Worm (Caenorhabditis elegans): Measurements from ENCODE around the gene nhr-153.

nhr-153 gene

ce11 chrV:12084216-12084615 lies 19.8 kb upstream of the nhr-153 start, which contains the start of gene R07B7.8:
R07B7.8 (minus strand) TSS chrV:12084316.
- TF ChIP-seq unc-39 (tag; optimal IDR thresholded peaks at IDR 0.05) (no peak), flh-1 (GFP tag; optimal IDR thresholded peaks at IDR 0.05) (no peak), sptf-1 (tag; optimal IDR thresholded peaks at IDR 0.05) (no peak), tbx-8 (GFP tag; optimal IDR thresholded peaks at IDR 0.05) (no peak)

DNA sequence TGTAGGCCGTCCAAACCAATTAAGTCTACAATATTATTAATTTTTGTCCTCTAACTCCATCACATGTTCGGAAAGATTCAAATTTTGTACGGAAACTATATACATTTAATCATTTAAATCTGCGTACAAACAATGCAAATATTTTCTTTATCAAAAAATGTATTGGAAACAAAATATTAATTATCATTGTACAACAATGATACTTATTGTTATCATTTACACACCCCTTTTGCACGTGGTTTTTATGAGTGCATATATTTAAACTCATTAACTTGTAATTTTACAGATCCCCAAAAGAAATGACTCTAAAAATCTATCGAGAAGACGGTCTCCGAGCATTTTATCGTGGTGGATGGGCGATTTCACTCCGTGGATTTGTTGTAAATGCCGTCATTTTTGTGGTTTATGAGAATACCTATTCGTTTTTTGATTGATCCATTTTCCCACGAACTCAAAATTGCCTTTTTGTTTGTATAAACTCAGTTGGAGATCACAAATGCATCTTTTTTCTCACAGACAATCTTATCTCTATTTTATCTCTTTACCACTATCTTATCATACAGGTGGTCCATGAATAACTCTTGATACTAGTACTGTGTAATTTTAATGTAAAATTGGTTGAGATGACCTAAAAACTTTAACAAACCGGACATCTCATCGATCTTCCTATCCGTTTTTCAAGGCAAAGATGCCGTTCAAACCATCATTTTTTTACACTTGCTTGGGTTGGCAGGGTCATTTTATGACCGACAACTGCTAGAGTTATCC lies 18.0 kb upstream of the nhr-153 start:
- TF ChIP-seq M03D4.4 (tag; optimal IDR thresholded peaks at IDR 0.05) (no peak), hlh-1 (tag; optimal IDR thresholded peaks at IDR 0.05) (peak; percentile 67)

DNA sequence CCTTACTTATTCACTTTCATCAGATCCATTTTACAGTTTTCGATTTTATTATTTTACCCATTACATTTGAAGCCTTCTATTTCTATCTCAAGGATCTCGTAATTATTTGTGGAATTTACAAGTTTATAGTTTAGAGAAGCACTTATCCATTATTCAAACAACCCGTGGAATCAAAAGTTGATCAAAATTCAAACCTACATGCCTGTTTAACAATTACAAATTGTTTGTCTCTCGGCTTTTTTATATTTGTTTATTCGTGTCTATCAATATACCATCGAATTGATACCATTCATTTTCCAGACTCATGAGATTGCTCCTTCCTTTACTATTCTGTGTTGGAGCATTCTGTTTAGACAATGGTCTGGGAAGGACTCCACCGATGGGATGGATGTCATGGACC lies 17.1 kb upstream of the nhr-153 start, which contains the start of gene gana-1:
TSS of gene gana-1 (plus strand) at position 301 of the 400 bp plus-strand sequence.
- TF ChIP-seq lin-32 (GFP tag; optimal IDR thresholded peaks at IDR 0.05) (no peak), ham-2 (GFP tag; optimal IDR thresholded peaks at IDR 0.05) (no peak)

- no peak for TF ChIP-seq nhr-2 (tag; optimal IDR thresholded peaks at IDR 0.05)
- TF ChIP-seq mab-5 (tag; optimal IDR thresholded peaks at IDR 0.05) = no peak
- TF ChIP-seq drap-1 (GFP tag; optimal IDR thresholded peaks at IDR 0.05) = no peak
- no peak for TF ChIP-seq unc-120 (tag; optimal IDR thresholded peaks at IDR 0.05; ENCODE audit: poor library complexity, severe bottlenecking)
- no peak for TF ChIP-seq pha-4 (tag; optimal IDR thresholded peaks at IDR 0.05)
- TF ChIP-seq cnd-1 (tag; optimal IDR thresholded peaks at IDR 0.05) = no peak
- TF ChIP-seq nhr-12 (tag; optimal IDR thresholded peaks at IDR 0.05) = no peak
- no peak for TF ChIP-seq lin-32 (GFP tag; optimal IDR thresholded peaks at IDR 0.05)
- TF ChIP-seq unc-39 (tag; optimal IDR thresholded peaks at IDR 0.05) = no peak
- TF ChIP-seq blmp-1 (tag; optimal IDR thresholded peaks at IDR 0.05) = no peak
- TF ChIP-seq nhr-76 (tag; optimal IDR thresholded peaks at IDR 0.05) = no peak
- TF ChIP-seq bed-3 (GFP tag; optimal IDR thresholded peaks at IDR 0.05) = no peak
- no peak for TF ChIP-seq hlh-1 (tag; optimal IDR thresholded peaks at IDR 0.05)
- TF ChIP-seq ces-1 (GFP tag; optimal IDR thresholded peaks at IDR 0.05) = no peak
Observed at ce11 chrV:12088773-12089172, 15.2 kb upstream of the nhr-153 start, which contains the start of gene R07B7.12. R07B7.12 (plus strand) TSS chrV:12089073.

ce11 chrV:12091759-12092158 lies 12.3 kb upstream of the nhr-153 start, which contains the start of gene nhr-206:
nhr-206 (plus strand) TSS chrV:12092006.
- TF ChIP-seq mab-5 (tag; optimal IDR thresholded peaks at IDR 0.05) (no peak), flh-1 (GFP tag; optimal IDR thresholded peaks at IDR 0.05) (no peak)

DNA sequence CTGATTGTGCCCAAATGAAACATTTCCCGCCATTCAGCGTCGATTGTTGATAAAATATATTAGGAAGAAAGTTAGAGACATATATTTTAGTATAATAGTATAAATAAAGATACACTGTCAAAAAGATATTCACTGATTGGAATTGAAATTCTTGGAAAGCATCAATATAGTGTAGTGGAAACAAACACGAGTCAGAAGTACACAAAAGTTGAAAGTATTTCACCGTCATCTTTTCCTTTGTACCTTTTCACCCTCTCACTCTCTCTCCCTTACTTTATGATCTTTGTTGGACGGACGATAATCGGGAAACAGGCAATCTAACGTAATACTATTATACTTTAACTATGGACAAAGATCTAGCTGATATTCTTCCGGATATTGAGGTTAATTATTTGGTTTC lies 10.0 kb upstream of the nhr-153 start, which contains the start of gene nhr-208:
TSS of gene nhr-208 (plus strand) at position 288 of the 400 bp plus-strand sequence.
- no peak for TF ChIP-seq flh-1 (GFP tag; optimal IDR thresholded peaks at IDR 0.05)
- TF ChIP-seq elt-3 (tag; optimal IDR thresholded peaks at IDR 0.05) = no peak
- TF ChIP-seq sptf-1 (tag; optimal IDR thresholded peaks at IDR 0.05) = no peak
- peak; percentile 42 for TF ChIP-seq elt-1 (tag; optimal IDR thresholded peaks at IDR 0.05; ENCODE audit: borderline replicate concordance, insufficient read depth)

DNA sequence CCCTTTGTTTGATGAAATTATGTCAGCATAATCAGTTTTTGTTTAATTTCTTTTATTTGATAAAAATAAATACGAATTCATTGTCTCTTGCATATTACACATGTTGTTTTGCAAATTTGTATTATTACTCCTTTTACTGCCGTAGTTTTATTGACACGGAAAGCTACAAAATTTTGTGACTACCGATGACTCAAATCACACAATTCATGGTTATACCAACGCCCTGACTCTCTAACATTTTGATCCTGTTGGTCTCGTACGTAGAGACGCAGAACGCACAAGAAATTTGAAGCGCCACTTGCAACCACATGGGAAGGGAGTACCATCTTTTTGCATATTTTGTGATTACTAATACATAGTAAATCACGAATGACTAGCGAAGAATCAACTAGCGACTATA lies 8.2 kb upstream of the nhr-153 start, which contains the start of gene nhr-207:
TSS of gene nhr-207 (plus strand) at position 282 of the 400 bp plus-strand sequence.
- no peak for TF ChIP-seq ceh-39 (tag; optimal IDR thresholded peaks at IDR 0.05)
- TF ChIP-seq ces-1 (GFP tag; optimal IDR thresholded peaks at IDR 0.05) = peak; percentile 28
- TF ChIP-seq lin-13 (tag; optimal IDR thresholded peaks at IDR 0.05) = no peak

DNA sequence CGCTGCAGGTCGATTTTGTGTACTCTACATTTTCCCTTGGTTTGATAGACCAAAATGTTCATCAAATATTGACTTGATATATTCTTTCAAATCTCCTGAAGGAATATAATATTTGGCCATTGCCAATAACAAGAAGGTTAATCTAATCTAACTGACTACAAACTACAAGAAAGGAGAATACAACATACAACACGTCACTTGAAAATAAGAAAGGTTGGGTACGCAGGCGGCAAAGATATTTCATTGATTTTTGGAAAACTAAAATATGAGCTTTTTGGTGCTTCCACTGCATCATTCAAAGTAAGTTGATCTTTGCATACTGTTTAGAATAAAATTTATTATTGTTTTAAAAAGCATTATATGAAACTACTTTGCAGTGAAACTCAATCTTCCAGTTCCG lies 5.9 kb upstream of the nhr-153 start, which contains the start of gene nhr-209:
TSS of gene nhr-209 (plus strand) at position 27 of the 400 bp plus-strand sequence.
- no peak for TF ChIP-seq nhr-2 (tag; optimal IDR thresholded peaks at IDR 0.05)
- TF ChIP-seq sem-2 (GFP tag; optimal IDR thresholded peaks at IDR 0.05) = no peak
- no peak for TF ChIP-seq lin-13 (tag; optimal IDR thresholded peaks at IDR 0.05)
- no peak for TF ChIP-seq hlh-1 (tag; optimal IDR thresholded peaks at IDR 0.05)
- no peak for TF ChIP-seq elt-1 (tag; optimal IDR thresholded peaks at IDR 0.05; ENCODE audit: borderline replicate concordance, insufficient read depth)
- TF ChIP-seq unc-62 (GFP tag; optimal IDR thresholded peaks at IDR 0.05) = no peak
- TF ChIP-seq pha-4 (tag; optimal IDR thresholded peaks at IDR 0.05) = no peak
- no peak for TF ChIP-seq ztf-11 (tag; optimal IDR thresholded peaks at IDR 0.05)
- TF ChIP-seq sptf-1 (tag; optimal IDR thresholded peaks at IDR 0.05) = no peak
